Worm (Caenorhabditis elegans) whole organism, mixed stage, embryonic: Measurements from ENCODE around the gene inx-1.

Experiments used
- ceh-39 ChIP-seq: fragments of 150-350 bp; optimal IDR thresholded peaks from 2 replicates; lab custom pipeline; 2014; ENCODE audit warnings: missing biosample characterization, missing genetic modification characterization
- elt-1 ChIP-seq: sonication (generic microtip); optimal IDR thresholded peaks from 2 replicates; lab custom pipeline; 2017; ENCODE audit warnings: missing genetic modification characterization, mild to moderate bottlenecking, missing compliant biosample characterization, antibody characterized with exemption, moderate library complexity, borderline replicate concordance; ENCODE audit not compliant: insufficient read depth
- ham-2 ChIP-seq: fragments of 200-800 bp; sonication (Bioruptor generic); optimal IDR thresholded peaks from 2 replicates; lab custom pipeline; 2018; ENCODE audit warnings: mild to moderate bottlenecking, missing genetic modification characterization, missing compliant biosample characterization
- lsy-2 ChIP-seq: fragments of 150-350 bp; optimal IDR thresholded peaks from 2 replicates; lab custom pipeline; 2014; ENCODE audit warnings: missing biosample characterization, missing genetic modification characterization
- nhr-12 ChIP-seq: fragments of 150-350 bp; optimal IDR thresholded peaks from 2 replicates; lab custom pipeline; 2014; ENCODE audit warnings: missing biosample characterization, missing genetic modification characterization
- unc-39 ChIP-seq: fragments of 150-350 bp; optimal IDR thresholded peaks from 2 replicates; lab custom pipeline; 2014; ENCODE audit warnings: missing biosample characterization, missing genetic modification characterization
- unc-62 ChIP-seq: fragments of 150-350 bp; optimal IDR thresholded peaks from 2 replicates; lab custom pipeline; 2014; ENCODE audit warnings: missing biosample characterization, missing genetic modification reagents, missing genetic modification characterization

DNA sequence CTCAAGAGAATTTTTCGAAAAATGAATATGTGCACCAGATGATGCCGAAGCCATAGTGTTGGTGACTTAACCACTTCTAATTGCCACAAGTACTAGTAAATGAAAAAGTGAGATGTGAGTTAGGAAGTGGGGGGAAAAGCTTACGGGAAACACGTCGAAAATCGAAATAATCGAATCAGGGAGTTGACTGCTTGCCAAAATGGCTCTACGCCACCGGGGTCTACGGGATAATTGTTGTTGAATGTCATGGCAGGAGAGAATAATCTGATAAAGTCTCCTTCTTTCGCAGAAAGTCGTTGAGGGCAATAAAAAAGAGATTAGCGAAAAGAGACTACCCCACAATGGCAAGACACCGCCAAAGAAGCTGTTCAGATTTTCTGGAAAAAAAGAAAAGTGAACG, 7.6 kb upstream of the inx-1 start:
- TF ChIP-seq ceh-39 (no peak), ham-2 (no peak), nhr-12 (tag; lab: Kevin White, UChicago) (no peak), elt-1 (no peak), lsy-2 (tag; lab: Kevin White, UChicago) (no peak), unc-39 (tag; lab: Kevin White, UChicago) (no peak), unc-62 (GFP tag; lab: Kevin White, UChicago) (no peak)
